Worm (Caenorhabditis elegans): ENCODE measurements around the gene F46H5.11.
A peak's percentile ranks its signal among the peaks of the same experiment; 100 is the strongest.

The F46H5.11 gene

ce11 chrX:7232158-7232822 lies 39.6 kb downstream of the F46H5.11 start (continued):
- TF ChIP-seq dpl-1 (GFP tag; optimal IDR thresholded peaks at IDR 0.05), result peak; percentile 5
- TF ChIP-seq tbx-9 (tag; optimal IDR thresholded peaks at IDR 0.05; ENCODE audit: borderline replicate concordance), result no peak
- TF ChIP-seq ztf-28 (GFP tag; IDR thresholded peaks at IDR 0.05), result 0 out of 2 replicates have a peak, but pooled peaks have one; percentile 45
- peak; percentile 31 for TF ChIP-seq K12H6.12 (tag; optimal IDR thresholded peaks at IDR 0.05)
- peak; percentile 36 for TF ChIP-seq attf-5 (GFP tag; optimal IDR thresholded peaks at IDR 0.05)
- TF ChIP-seq ceh-100 (GFP tag; IDR thresholded peaks at IDR 0.05), result 0 out of 2 replicates have a peak, but pooled peaks have one; percentile 6
- peak; percentile 44; the same call in 1 of the 2 replicates for TF ChIP-seq mcd-1 (GFP tag; IDR thresholded peaks at IDR 0.05)
- TF ChIP-seq cebp-1 (GFP tag; IDR thresholded peaks at IDR 0.05), result no peak
- peak; percentile 51 for TF ChIP-seq cebp-1 (tag; optimal IDR thresholded peaks at IDR 0.05)
- no peak for TF ChIP-seq lir-1 (GFP tag; conservative IDR thresholded peaks at IDR 0.05)
- TF ChIP-seq zfh-2 (GFP tag; conservative IDR thresholded peaks at IDR 0.05), result peak; percentile 81
- TF ChIP-seq repo-1 (tag; optimal IDR thresholded peaks at IDR 0.05), result no peak
- peak; percentile 71 for TF ChIP-seq efl-1 (GFP tag; optimal IDR thresholded peaks at IDR 0.05)

- TF ChIP-seq zfh-2 (GFP tag; conservative IDR thresholded peaks at IDR 0.05), result peak; percentile 67
- TF ChIP-seq bed-2 (GFP tag; IDR thresholded peaks at IDR 0.05), result no peak
- no peak for TF ChIP-seq hmg-1.2 (GFP tag; IDR thresholded peaks at IDR 0.05)
- no peak for TF ChIP-seq F49E8.2 (tag; optimal IDR thresholded peaks at IDR 0.05; ENCODE audit: insufficient read depth)
- 0 out of 2 replicates have a peak, but pooled peaks have one; percentile 37 for TF ChIP-seq nfyb-1 (GFP tag; IDR thresholded peaks at IDR 0.05)
Observed at ce11 chrX:7230877-7231276, 41.0 kb downstream of the F46H5.11 start.

- TF ChIP-seq nhr-90 (tag; optimal IDR thresholded peaks at IDR 0.05) (peak; percentile 9), mel-28 (tag; optimal IDR thresholded peaks at IDR 0.05; ENCODE audit: borderline replicate concordance) (no peak), Y53G8AR.9 (GFP tag; conservative IDR thresholded peaks at IDR 0.05) (0 out of 2 replicates have a peak, but pooled peaks have one; percentile 15), cebp-1 (GFP tag; IDR thresholded peaks at IDR 0.05) (no peak), cebp-1 (tag; optimal IDR thresholded peaks at IDR 0.05) (peak; percentile 69), lin-40 (tag; optimal IDR thresholded peaks at IDR 0.05) (peak; percentile 30), tlf-1 (GFP tag; optimal IDR thresholded peaks at IDR 0.05) (peak; percentile 7), ets-4 (GFP tag; optimal IDR thresholded peaks at IDR 0.05) (no peak), repo-1 (tag; optimal IDR thresholded peaks at IDR 0.05) (peak; percentile 22), K12H6.12 (tag; optimal IDR thresholded peaks at IDR 0.05) (peak; percentile 5), lin-35 (GFP tag; optimal IDR thresholded peaks at IDR 0.05) (peak in 1 of 3 experiments; percentile 29), B0261.1 (tag; optimal IDR thresholded peaks at IDR 0.05) (no peak), let-607 (tag; optimal IDR thresholded peaks at IDR 0.05) (no peak)
Observed at ce11 chrX:7230321-7230720, 41.5 kb downstream of the F46H5.11 start.

- TF ChIP-seq efl-1 (GFP tag; optimal IDR thresholded peaks at IDR 0.05), result no peak
Observed at ce11 chrX:7229357-7229756, 42.5 kb downstream of the F46H5.11 start.

- TF ChIP-seq F37B4.10 (GFP tag; IDR thresholded peaks at IDR 0.05) (0 out of 2 replicates have a peak, but pooled peaks have one; percentile 22), F33H1.4 (GFP tag; IDR thresholded peaks at IDR 0.05) (no peak)
Observed at ce11 chrX:7225028-7225427, 46.8 kb downstream of the F46H5.11 start.

- TF ChIP-seq let-607 (tag; optimal IDR thresholded peaks at IDR 0.05) (no peak), ekl-4 (GFP tag; IDR thresholded peaks at IDR 0.05) (no peak), egrh-3 (GFP tag; IDR thresholded peaks at IDR 0.05) (no peak), ceh-27 (GFP tag; optimal IDR thresholded peaks at IDR 0.05) (no peak), bed-1 (GFP tag; IDR thresholded peaks at IDR 0.05) (no peak), attf-3 (GFP tag; conservative IDR thresholded peaks at IDR 0.05) (0 out of 2 replicates have a peak, but pooled peaks have one; percentile 11), F23B12.7 (tag; optimal IDR thresholded peaks at IDR 0.05; ENCODE audit: insufficient read depth) (no peak), K12H6.12 (tag; optimal IDR thresholded peaks at IDR 0.05) (no peak), rpc-1 (optimal IDR thresholded peaks at IDR 0.05) (no peak), rpc-1 (tag; optimal IDR thresholded peaks at IDR 0.05) (no peak), F33H1.4 (GFP tag; IDR thresholded peaks at IDR 0.05) (0 out of 2 replicates have a peak, but pooled peaks have one; percentile 9), lin-40 (tag; optimal IDR thresholded peaks at IDR 0.05) (no peak), dox-1 (GFP tag; IDR thresholded peaks at IDR 0.05) (no peak), aptf-3 (GFP tag; IDR thresholded peaks at IDR 0.05) (no peak), zfh-2 (GFP tag; conservative IDR thresholded peaks at IDR 0.05) (0 out of 2 replicates have a peak, but pooled peaks have one; percentile 33)
Observed at ce11 chrX:7224510-7224909, 47.4 kb downstream of the F46H5.11 start.
